ENCODE assay signal across 3 fruit fly cellular contexts in the genomic region with DNA sequence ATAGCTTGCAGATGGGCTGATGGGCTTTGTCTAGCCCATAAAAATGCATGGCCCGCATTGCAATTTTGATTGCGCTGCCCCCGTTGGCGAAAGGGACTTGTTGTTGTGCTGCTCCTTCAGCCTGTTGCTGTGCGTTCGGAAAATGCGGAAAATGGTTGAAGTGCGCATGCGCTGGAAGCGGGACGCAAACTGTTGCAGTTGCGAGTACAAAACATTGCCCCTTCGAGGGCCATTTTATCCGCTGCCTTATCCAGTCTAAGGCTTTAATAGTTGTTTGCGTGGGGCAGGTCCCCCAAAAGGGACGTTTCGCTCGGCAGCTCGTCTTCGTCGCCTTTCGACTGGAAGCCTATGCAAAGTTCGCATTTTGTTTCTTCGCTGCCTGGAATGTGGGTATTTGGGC.
TF ChIP-seq lines count a peak whose summit lies in the region.

No protein-coding gene starts in this region.

- no peak for TF ChIP-seq CTCF in whole organism, embryonic (GFP tag; optimal IDR thresholded peaks at IDR 0.05; lab: Kevin White, UChicago)

TF ChIP-seq in whole organism, adult, 20 proteins besides CTCF, POLR2A, EP300 and RAD21:
- TF ChIP-seq tj (GFP tag; optimal IDR thresholded peaks at IDR 0.05; lab: Kevin White, UChicago), result no peak
- peak; percentile 80 for TF ChIP-seq pad (GFP tag; optimal IDR thresholded peaks at IDR 0.05; lab: Kevin White, UChicago)

TF ChIP-seq in whole organism, embryonic, 481 proteins besides CTCF, POLR2A, EP300 and RAD21:
- TF ChIP-seq CG16779 (GFP tag; IDR thresholded peaks at IDR 0.05; lab: Robert Waterston, UW) (no peak), CG17328 (GFP tag; IDR thresholded peaks at IDR 0.05; lab: Robert Waterston, UW) (no peak), CG4328 (GFP tag; optimal IDR thresholded peaks at IDR 0.05; lab: Kevin White, UChicago) (no peak), Deaf1 (tag; optimal IDR thresholded peaks at IDR 0.05; lab: Kevin White, UChicago) (peak; percentile 82), HLH3B (GFP tag; IDR thresholded peaks at IDR 0.05; lab: Robert Waterston, UW) (no peak), sima (GFP tag; optimal IDR thresholded peaks at IDR 0.05; lab: Kevin White, UChicago) (no peak), CG33557 (GFP tag; optimal IDR thresholded peaks at IDR 0.05; lab: Kevin White, UChicago) (no peak), scrt (GFP tag; optimal IDR thresholded peaks at IDR 0.05; lab: Kevin White, UChicago) (peak; percentile 97), slp2 (GFP tag; optimal IDR thresholded peaks at IDR 0.05; lab: Kevin White, UChicago) (no peak), Meics (GFP tag; optimal IDR thresholded peaks at IDR 0.05; lab: Kevin White, UChicago) (no peak), CG12236 (GFP tag; optimal IDR thresholded peaks at IDR 0.05; lab: Kevin White, UChicago) (no peak), ewg (GFP tag; optimal IDR thresholded peaks at IDR 0.05; lab: Kevin White, UChicago) (peak; percentile 70), fru (optimal IDR thresholded peaks at IDR 0.05; lab: Kevin White, UChicago) (no peak), Nf-YB (GFP tag; optimal IDR thresholded peaks at IDR 0.05; lab: Kevin White, UChicago) (no peak), al (GFP tag; IDR thresholded peaks at IDR 0.05; lab: Robert Waterston, UW) (no peak), CG10274 (GFP tag; optimal IDR thresholded peaks at IDR 0.05; lab: Kevin White, UChicago) (no peak), oc (tag; optimal IDR thresholded peaks at IDR 0.05; lab: Kevin White, UChicago) (no peak), mld (GFP tag; IDR thresholded peaks at IDR 0.05; lab: Robert Waterston, UW; ENCODE audit: partially characterized antibody) (no peak), Sin3A (optimal IDR thresholded peaks at IDR 0.05; lab: Kevin White, UChicago) (no peak), CG32767 (GFP tag; IDR thresholded peaks at IDR 0.05; lab: Robert Waterston, UW) (no peak), CG42726 (GFP tag; IDR thresholded peaks at IDR 0.05; lab: Robert Waterston, UW; ENCODE audit: partially characterized antibody) (no peak), pho (GFP tag; optimal IDR thresholded peaks at IDR 0.05; lab: Kevin White, UChicago) (no peak), abd-A (tag; optimal IDR thresholded peaks at IDR 0.05; lab: Kevin White, UChicago) (peak; percentile 28), Dip2 (GFP tag; IDR thresholded peaks at IDR 0.05; lab: Robert Waterston, UW) (no peak), CG32772 (GFP tag; IDR thresholded peaks at IDR 0.05; lab: Robert Waterston, UW) (no peak), CG10431 (GFP tag; optimal IDR thresholded peaks at IDR 0.05; lab: Kevin White, UChicago) (no peak), CG10147 (GFP tag; optimal IDR thresholded peaks at IDR 0.05; lab: Kevin White, UChicago) (no peak)

TF ChIP-seq in whole organism, pupa, 21 proteins besides CTCF, POLR2A, EP300 and RAD21:
- TF ChIP-seq CG12605 (GFP tag; IDR thresholded peaks at IDR 0.05; lab: Robert Waterston, UW), result peak; percentile 57; the same call in 1 of the 2 replicates
- TF ChIP-seq CG10348 (GFP tag; IDR thresholded peaks at IDR 0.05; lab: Robert Waterston, UW), result no peak
- TF ChIP-seq CG13204 (GFP tag; optimal IDR thresholded peaks at IDR 0.05; lab: Kevin White, UChicago), result no peak
- TF ChIP-seq CG8301 (tag; optimal IDR thresholded peaks at IDR 0.05; lab: Kevin White, UChicago), result no peak
- no peak for TF ChIP-seq CG34367 (tag; optimal IDR thresholded peaks at IDR 0.05; lab: Kevin White, UChicago)
- TF ChIP-seq CG4496 (GFP tag; IDR thresholded peaks at IDR 0.05; lab: Robert Waterston, UW), result no peak
